Worm (Caenorhabditis elegans): ENCODE data around the gene slc-9B.2.
"Not testable (repeated sequence)": the region's sequence is repeated elsewhere in the genome, so short reads cannot be mapped to it uniquely, and the experiment has no call there.

Gene slc-9B.2

DNA sequence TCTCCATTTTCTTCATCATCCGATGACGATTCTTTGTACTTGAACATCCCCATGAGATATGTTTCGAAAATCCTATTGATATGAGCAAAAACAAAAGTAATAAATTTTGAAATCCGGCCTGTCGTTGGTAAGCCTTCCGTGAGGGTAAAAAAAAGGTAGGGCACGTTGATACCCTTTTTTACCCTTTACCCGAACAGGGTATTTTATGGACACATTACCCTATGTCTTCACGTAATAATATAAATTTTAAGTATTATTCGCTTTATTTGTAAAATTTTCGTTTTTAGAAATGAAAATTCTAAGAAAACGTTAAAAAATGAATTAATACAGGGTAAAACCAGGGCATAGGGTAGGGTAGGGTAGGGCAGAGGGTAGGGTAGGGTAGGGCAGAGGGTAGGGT lies 44.9 kb downstream of the slc-9B.2 start, which contains the start of gene F13A7.7:
TSS of gene F13A7.7 (minus strand) at position 101 of the 400 bp plus-strand sequence.
- TF ChIP-seq lim-6 (tag; optimal IDR thresholded peaks at IDR 0.05); dmd-4 (tag; optimal IDR thresholded peaks at IDR 0.05; ENCODE audit: borderline replicate concordance); gmeb-2 (tag; optimal IDR thresholded peaks at IDR 0.05): not testable (repeated sequence)

DNA sequence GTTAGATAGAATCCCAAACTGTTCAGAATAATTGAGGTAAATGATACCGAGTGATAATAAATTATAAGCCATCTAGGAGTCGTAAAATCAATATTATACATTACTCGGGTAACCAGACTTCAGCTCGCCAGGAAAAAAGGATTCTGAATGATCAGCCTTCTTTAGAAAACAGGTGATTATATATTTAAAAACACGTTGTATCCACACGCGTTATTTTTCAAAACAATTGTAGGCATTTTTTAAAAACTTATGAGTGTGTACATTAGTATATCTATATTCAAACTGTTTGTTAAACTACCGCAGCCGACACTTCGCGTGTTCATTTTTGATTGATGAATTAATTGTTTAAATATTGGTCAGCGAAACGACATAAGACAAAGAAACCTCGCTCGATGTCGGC lies 49.4 kb downstream of the slc-9B.2 start, which contains the start of gene sri-65:
TSS of gene sri-65 (minus strand) at position 101 of the 400 bp plus-strand sequence.
- TF ChIP-seq madf-2 (tag; optimal IDR thresholded peaks at IDR 0.05) (no peak), rnt-1 (tag; optimal IDR thresholded peaks at IDR 0.05) (no peak), nfya-1 (tag; optimal IDR thresholded peaks at IDR 0.05) (no peak), K09A11.1 (tag; optimal IDR thresholded peaks at IDR 0.05; ENCODE audit: insufficient read depth) (no peak)

DNA sequence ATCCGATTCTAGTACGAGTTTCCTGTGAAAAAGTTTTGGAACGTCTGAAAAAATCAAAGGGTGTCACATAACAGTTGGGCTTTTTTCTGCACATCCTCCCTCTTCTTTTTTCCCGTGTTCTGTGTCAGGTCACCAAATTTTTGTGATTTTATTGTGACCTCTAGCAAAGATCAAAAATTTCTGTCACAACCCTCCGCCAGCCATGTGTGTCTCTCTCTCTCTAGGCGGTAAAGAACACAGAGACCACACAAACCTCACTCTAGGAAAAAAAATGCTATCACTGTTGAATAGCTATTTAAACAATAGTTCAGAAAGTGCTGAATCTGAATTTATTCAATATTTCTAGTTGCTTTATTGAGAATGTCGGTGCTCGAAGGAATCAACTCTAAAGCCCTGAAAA lies 51.8 kb downstream of the slc-9B.2 start, which contains the start of gene gst-44:
TSS of gene gst-44 (plus strand) at position 237 of the 400 bp plus-strand sequence.
- no peak for TF ChIP-seq C08G9.2 (tag; optimal IDR thresholded peaks at IDR 0.05)
- TF ChIP-seq ceh-14 (tag; optimal IDR thresholded peaks at IDR 0.05), result no peak
- TF ChIP-seq K02D7.2 (tag; optimal IDR thresholded peaks at IDR 0.05), result no peak
- no peak for TF ChIP-seq elt-2 (tag; optimal IDR thresholded peaks at IDR 0.05)
- TF ChIP-seq pha-2 (tag; optimal IDR thresholded peaks at IDR 0.05), result no peak
- TF ChIP-seq ceh-6 (GFP tag; optimal IDR thresholded peaks at IDR 0.05), result no peak
- no peak for TF ChIP-seq lim-6 (tag; optimal IDR thresholded peaks at IDR 0.05)
- no peak for TF ChIP-seq C38D4.7 (GFP tag; optimal IDR thresholded peaks at IDR 0.05)
